Fruit fly (Drosophila melanogaster) whole organism, embryonic: ENCODE measurements around the gene Nct.

Experiments
- Antp ChIP-seq: fragments of 200-800 bp; sonication (Bioruptor generic); optimal IDR thresholded peaks from 3 replicates; lab custom pipeline; 2016; ENCODE audit warnings: missing biosample characterization, missing genetic modification characterization
- Awh ChIP-seq: fragments of 200-800 bp; sonication (Bioruptor generic); IDR thresholded peaks from 2 replicates; pipeline ENCODE4, ENCODE4 v1.3.6; 2022; ENCODE audit warnings: missing biosample characterization, missing genetic modification characterization
- CG10366 ChIP-seq: fragments of 200-800 bp; sonication (Bioruptor generic); IDR thresholded peaks from 2 replicates; pipeline ENCODE4 v1.3.6; 2022; ENCODE audit warnings: missing biosample characterization, missing genetic modification characterization
- CG10431 ChIP-seq: fragments of 200-800 bp; sonication (Bioruptor generic); optimal IDR thresholded peaks from 3 replicates; lab custom pipeline; 2018; ENCODE audit warnings: missing biosample characterization, mild to moderate bottlenecking, missing genetic modification characterization
- CG10959 ChIP-seq: fragments of 200-800 bp; sonication (Bioruptor generic); IDR thresholded peaks from 2 replicates; pipeline ENCODE4 v1.3.6; 2022; ENCODE audit warnings: missing biosample characterization, missing genetic modification characterization
- CG14050 ChIP-seq: fragments of 200-800 bp; sonication (Bioruptor generic); IDR thresholded peaks from 3 replicates; pipeline ENCODE4 v1.3.6; 2022; ENCODE audit warnings: missing biosample characterization, missing genetic modification characterization
- CG14860 ChIP-seq: fragments of 200-800 bp; sonication (Bioruptor generic); IDR thresholded peaks from 3 replicates; pipeline ENCODE4 v1.3.6; 2022; ENCODE audit warnings: missing biosample characterization, missing genetic modification characterization; ENCODE audit not compliant: partially characterized antibody
- CG15479 ChIP-seq: fragments of 200-800 bp; sonication (Bioruptor generic); optimal IDR thresholded peaks from 3 replicates; lab custom pipeline; 2019; ENCODE audit warnings: missing biosample characterization, mild to moderate bottlenecking, missing genetic modification characterization, moderate library complexity
- CG1792 ChIP-seq: fragments of 200-800 bp; sonication (Bioruptor generic); optimal IDR thresholded peaks from 2 replicates; lab custom pipeline; 2016; ENCODE audit warnings: missing biosample characterization, missing genetic modification characterization
- CG31365 ChIP-seq: fragments of 200-800 bp; sonication (Bioruptor generic); optimal IDR thresholded peaks from 2 replicates; lab custom pipeline; 2018; ENCODE audit warnings: missing biosample characterization, mild to moderate bottlenecking, missing genetic modification characterization
- CG6689 ChIP-seq: fragments of 200-800 bp; sonication (Bioruptor generic); IDR thresholded peaks from 2 replicates; pipeline ENCODE4 v1.3.6; 2022; ENCODE audit warnings: missing biosample characterization, missing genetic modification characterization
- CG6813 ChIP-seq: fragments of 200-800 bp; sonication (Bioruptor generic); optimal IDR thresholded peaks from 2 replicates; lab custom pipeline; 2017; ENCODE audit warnings: missing biosample characterization, missing genetic modification characterization, mild to moderate bottlenecking, moderate library complexity, missing genetic modification reagents
- CG7745 ChIP-seq: fragments of 200-800 bp; sonication (Bioruptor generic); optimal IDR thresholded peaks from 2 replicates; lab custom pipeline; 2018; ENCODE audit warnings: missing biosample characterization, mild to moderate bottlenecking, missing genetic modification characterization, moderate library complexity
- CG7839 ChIP-seq: fragments of 200-800 bp; sonication (Bioruptor generic); optimal IDR thresholded peaks from 3 replicates; lab custom pipeline; 2018; ENCODE audit warnings: missing biosample characterization, mild to moderate bottlenecking, missing genetic modification characterization, moderate library complexity
- CG7963 ChIP-seq: fragments of 200-800 bp; sonication (Bioruptor generic); IDR thresholded peaks from 3 replicates; pipeline ENCODE4 v1.3.6; 2022; ENCODE audit warnings: missing biosample characterization, missing genetic modification characterization; ENCODE audit not compliant: partially characterized antibody
- Chrac-16 ChIP-seq: fragments of 200-800 bp; sonication (Bioruptor generic); optimal IDR thresholded peaks from 3 replicates; lab custom pipeline; 2016; ENCODE audit warnings: missing biosample characterization, missing genetic modification characterization
- Drgx ChIP-seq: fragments of 200-800 bp; sonication (Bioruptor generic); IDR thresholded peaks from 2 replicates; pipeline ENCODE4 v1.3.6; 2022; ENCODE audit warnings: missing biosample characterization, missing genetic modification characterization
- Eip74EF ChIP-seq, 2 experiments: fragments of 200-800 bp in 1 of 2; fragments of >200 bp in 1 of 2; sonication (Bioruptor generic) in 1 of 2; optimal IDR thresholded peaks; 2 replicates each; lab custom pipeline; 2017 to 2019; ENCODE audit warnings: missing biosample characterization in 2 of 2, missing genetic modification characterization in 2 of 2, mild to moderate bottlenecking in 1 of 2, moderate library complexity in 1 of 2
- Hmr ChIP-seq: fragments of 200-800 bp; sonication (Bioruptor generic); optimal IDR thresholded peaks from 3 replicates; lab custom pipeline; 2017; ENCODE audit warnings: mild to moderate bottlenecking, missing biosample characterization, missing genetic modification reagents, missing genetic modification characterization
- Hr3 ChIP-seq: fragments of 200-800 bp; sonication (Bioruptor generic); optimal IDR thresholded peaks from 3 replicates; lab custom pipeline; 2016; ENCODE audit warnings: missing biosample characterization, missing genetic modification characterization
- MBD-R2 ChIP-seq: fragments of 200-800 bp; sonication (Bioruptor generic); IDR thresholded peaks from 2 replicates; pipeline ENCODE4 v1.3.6; 2022; ENCODE audit warnings: missing biosample characterization, missing genetic modification characterization
- Mad ChIP-seq: fragments of 200-800 bp; sonication (Bioruptor generic); optimal IDR thresholded peaks from 2 replicates; lab custom pipeline; 2016; ENCODE audit warnings: missing biosample characterization, missing genetic modification characterization
- NfI ChIP-seq: fragments of 200-800 bp; sonication (Bioruptor generic); optimal IDR thresholded peaks from 3 replicates; lab custom pipeline; 2018; ENCODE audit warnings: missing biosample characterization, mild to moderate bottlenecking, missing genetic modification characterization, moderate library complexity
- Rx ChIP-seq: fragments of 200-800 bp; sonication (Bioruptor generic); IDR thresholded peaks from 2 replicates; pipeline ENCODE4 v1.3.6; 2022; ENCODE audit warnings: missing biosample characterization, missing genetic modification characterization
- Stat92E ChIP-seq, 3 experiments: fragments of >200 bp in 2 of 3; fragments of 200-800 bp in 1 of 3; sonication (Bioruptor generic) in 1 of 3; optimal IDR thresholded peaks; 2 replicates each; lab custom pipeline; 2017 to 2019; ENCODE audit warnings: missing biosample characterization in 3 of 3, missing genetic modification characterization in 3 of 3, mild to moderate bottlenecking in 1 of 3, moderate library complexity in 1 of 3
- Vsx1 ChIP-seq: fragments of 200-800 bp; sonication (Bioruptor generic); optimal IDR thresholded peaks from 2 replicates; lab custom pipeline; 2017; ENCODE audit warnings: missing biosample characterization, mild to moderate bottlenecking, missing genetic modification characterization, missing genetic modification reagents
- cato ChIP-seq: fragments of 200-800 bp; sonication (Bioruptor generic); optimal IDR thresholded peaks from 2 replicates; lab custom pipeline; 2016; ENCODE audit warnings: missing biosample characterization, missing genetic modification characterization, borderline replicate concordance
- chn ChIP-seq: fragments of 200-800 bp; sonication (Bioruptor generic); optimal IDR thresholded peaks from 2 replicates; lab custom pipeline; 2016; ENCODE audit warnings: missing biosample characterization, missing genetic modification characterization
- dpn ChIP-seq, 2 experiments: fragments of 200-800 bp; sonication (Bioruptor generic); optimal IDR thresholded peaks; 3 replicates each; lab custom pipeline; 2016; ENCODE audit warnings: missing biosample characterization in 2 of 2, missing genetic modification characterization in 2 of 2
- en ChIP-seq: fragments of 200-800 bp; sonication (Bioruptor generic); optimal IDR thresholded peaks from 2 replicates; lab custom pipeline; 2016; ENCODE audit warnings: missing biosample characterization, missing genetic modification characterization
- fd102C ChIP-seq: fragments of 200-800 bp; sonication (Bioruptor generic); optimal IDR thresholded peaks from 2 replicates; lab custom pipeline; 2018; ENCODE audit warnings: missing biosample characterization, mild to moderate bottlenecking, missing genetic modification characterization, moderate library complexity
- klu ChIP-seq: fragments of 200-800 bp; sonication (Bioruptor generic); IDR thresholded peaks from 2 replicates; pipeline ENCODE4 v1.3.6; 2022; ENCODE audit warnings: missing biosample characterization, missing genetic modification characterization
- lmd ChIP-seq: fragments of 200-800 bp; sonication (Bioruptor generic); IDR thresholded peaks from 2 replicates; pipeline ENCODE4 v1.3.6; 2022; ENCODE audit warnings: missing biosample characterization, missing genetic modification characterization
- mirr ChIP-seq: fragments of 200-800 bp; sonication (Bioruptor generic); optimal IDR thresholded peaks from 3 replicates; lab custom pipeline; 2018; ENCODE audit warnings: missing biosample characterization, mild to moderate bottlenecking, missing genetic modification characterization
- nau ChIP-seq: fragments of 200-800 bp; sonication (Bioruptor generic); optimal IDR thresholded peaks from 3 replicates; lab custom pipeline; 2017; ENCODE audit warnings: missing biosample characterization, mild to moderate bottlenecking, missing genetic modification characterization, missing genetic modification reagents
- odd ChIP-seq: fragments of 200-800 bp; sonication (Bioruptor generic); optimal IDR thresholded peaks from 2 replicates; lab custom pipeline; 2017; ENCODE audit warnings: missing biosample characterization, mild to moderate bottlenecking, missing genetic modification characterization
- pfk ChIP-seq: fragments of 200-800 bp; sonication (Bioruptor generic); optimal IDR thresholded peaks from 2 replicates; lab custom pipeline; 2018; ENCODE audit warnings: missing biosample characterization, mild to moderate bottlenecking, missing genetic modification characterization, moderate library complexity
- psq ChIP-seq: fragments of 200-800 bp; sonication (Bioruptor generic); optimal IDR thresholded peaks from 2 replicates; lab custom pipeline; 2017; ENCODE audit warnings: missing biosample characterization, missing genetic modification characterization
- run ChIP-seq: fragments of 200-800 bp; sonication (Bioruptor generic); optimal IDR thresholded peaks from 3 replicates; lab custom pipeline; 2018; ENCODE audit warnings: missing biosample characterization, mild to moderate bottlenecking, missing genetic modification characterization
- schlank ChIP-seq: fragments of 200-800 bp; sonication (Bioruptor generic); optimal IDR thresholded peaks from 2 replicates; lab custom pipeline; 2018; ENCODE audit warnings: missing biosample characterization, mild to moderate bottlenecking, missing genetic modification characterization
- slp2 ChIP-seq: fragments of 200-800 bp; sonication (Bioruptor generic); optimal IDR thresholded peaks from 2 replicates; lab custom pipeline; 2016; ENCODE audit warnings: missing biosample characterization, missing genetic modification characterization
- so ChIP-seq: fragments of 200-800 bp; sonication (Bioruptor generic); IDR thresholded peaks from 3 replicates; pipeline ENCODE4 v1.3.6; 2022; ENCODE audit warnings: missing biosample characterization, missing genetic modification characterization
- sob ChIP-seq: fragments of 200-800 bp; sonication (Bioruptor generic); IDR thresholded peaks from 2 replicates; pipeline ENCODE4 v1.3.6; 2022; ENCODE audit warnings: missing biosample characterization, missing genetic modification characterization
- sqz ChIP-seq: fragments of 200-800 bp; sonication (Bioruptor generic); optimal IDR thresholded peaks from 3 replicates; lab custom pipeline; 2018; ENCODE audit warnings: missing biosample characterization, mild to moderate bottlenecking, missing genetic modification characterization
- tll ChIP-seq, 2 experiments: fragments of 200-800 bp in 1 of 2; fragments of >200 bp in 1 of 2; sonication (Bioruptor generic) in 1 of 2; optimal IDR thresholded peaks; 2 replicates each; lab custom pipeline; 2017 to 2019; ENCODE audit warnings: missing biosample characterization in 2 of 2, missing genetic modification characterization in 2 of 2, mild to moderate bottlenecking in 1 of 2, moderate library complexity in 1 of 2
- wek ChIP-seq: fragments of 200-800 bp; sonication (Bioruptor generic); optimal IDR thresholded peaks from 3 replicates; lab custom pipeline; 2018; ENCODE audit warnings: missing biosample characterization, mild to moderate bottlenecking, missing genetic modification characterization, moderate library complexity
- zen ChIP-seq: fragments of 200-800 bp; sonication (Bioruptor generic); optimal IDR thresholded peaks from 3 replicates; lab custom pipeline; 2018; ENCODE audit warnings: missing biosample characterization, mild to moderate bottlenecking, missing genetic modification characterization, moderate library complexity
- zfh2 ChIP-seq: fragments of 200-800 bp; sonication (Bioruptor generic); optimal IDR thresholded peaks from 2 replicates; lab custom pipeline; 2016; ENCODE audit warnings: missing biosample characterization, missing genetic modification characterization

Nct gene

DNA sequence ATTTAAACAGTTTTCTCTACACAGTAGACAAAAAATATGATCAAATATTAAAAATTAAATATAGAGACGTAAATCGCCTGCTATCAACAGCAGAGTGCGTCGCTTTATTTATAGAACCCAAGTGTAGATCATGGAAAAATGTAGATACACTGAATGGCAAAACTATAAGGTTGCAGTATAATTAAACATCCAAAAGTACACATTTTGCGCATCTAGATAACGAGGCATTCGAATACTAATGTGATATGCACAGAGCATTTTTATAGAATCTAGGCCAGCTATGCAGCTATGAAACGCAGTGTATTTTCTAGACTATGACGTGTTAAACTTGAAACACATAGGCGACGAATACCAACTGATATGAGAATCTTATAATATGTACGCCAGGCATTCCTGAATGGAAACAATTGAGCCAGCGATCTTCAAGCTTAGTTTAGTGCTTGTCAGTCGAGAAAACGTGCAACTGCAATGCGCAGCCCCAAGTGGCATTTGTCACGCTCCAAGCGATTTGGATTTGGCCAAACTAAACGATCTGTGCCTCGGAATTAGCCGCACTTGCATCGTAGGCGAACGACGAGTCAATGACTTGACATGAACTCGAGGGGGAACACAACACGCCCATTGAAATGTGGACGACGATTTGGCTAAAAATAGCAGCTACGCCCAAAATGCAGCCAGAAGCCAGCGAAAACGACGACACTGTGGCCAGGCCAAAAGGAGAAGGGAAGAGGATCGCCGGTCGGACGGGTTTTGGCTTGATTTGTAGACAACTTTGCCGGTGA is 40.4 kb upstream of the Nct start (continued):
- TF ChIP-seq psq (peak; percentile 31), Drgx (GFP tag; lab: Robert Waterston, UW) (peak; percentile 95), Rx (GFP tag; lab: Robert Waterston, UW) (peak; percentile 79), nau (GFP tag; lab: Kevin White, UChicago) (peak; percentile 76), CG10959 (GFP tag; lab: Robert Waterston, UW) (peak; percentile 58; the same call in 1 of the 2 replicates), CG14860 (GFP tag; lab: Robert Waterston, UW) (no peak), CG1792 (GFP tag; lab: Kevin White, UChicago) (peak; percentile 81), en (peak; percentile 63), cato (peak; percentile 65), sqz (GFP tag; lab: Kevin White, UChicago) (peak; percentile 43), CG14050 (GFP tag; lab: Robert Waterston, UW) (peak; percentile 74), CG6813 (GFP tag; lab: Kevin White, UChicago) (peak; percentile 90), Antp (GFP tag; lab: Kevin White, UChicago) (peak; percentile 79), Mad (peak; percentile 86), CG31365 (tag; lab: Kevin White, UChicago) (peak; percentile 74), CG15479 (GFP tag; lab: Kevin White, UChicago) (no peak), zfh2 (peak; percentile 89), chn (peak; percentile 75), Hmr (GFP tag; lab: Kevin White, UChicago) (peak; percentile 92), wek (GFP tag; lab: Kevin White, UChicago) (peak; percentile 77), Eip74EF (GFP tag; optimal IDR thresholded peaks at IDR 0.05; lab: Kevin White, UChicago) (peak in 1 of 2 experiments; percentile 81), so (GFP tag; lab: Robert Waterston, UW) (peak; percentile 88), NfI (GFP tag; lab: Kevin White, UChicago) (peak; percentile 93), tll (GFP tag; optimal IDR thresholded peaks at IDR 0.05; lab: Kevin White, UChicago) (no peak), MBD-R2 (GFP tag; lab: Robert Waterston, UW) (peak; percentile 68; the same call in 1 of the 2 replicates), pfk (no peak), lmd (GFP tag; lab: Robert Waterston, UW) (peak; percentile 92), sob (GFP tag; lab: Robert Waterston, UW) (peak; percentile 95), Vsx1 (peak; percentile 66), CG7963 (no peak), mirr (GFP tag; lab: Kevin White, UChicago) (peak; percentile 92), zen (peak; percentile 49), klu (GFP tag; lab: Robert Waterston, UW) (peak; percentile 68), run (peak; percentile 59), slp2 (peak; percentile 78), schlank (tag; lab: Kevin White, UChicago) (peak; percentile 91), fd102C (no peak), Chrac-16 (GFP tag; lab: Kevin White, UChicago) (peak; percentile 78), Awh (GFP tag; lab: Robert Waterston, UW) (peak; percentile 86), CG7745 (tag; lab: Kevin White, UChicago) (no peak), CG7839 (tag; lab: Kevin White, UChicago) (peak; percentile 92), CG10366 (GFP tag; lab: Robert Waterston, UW) (peak; percentile 89), CG10431 (GFP tag; lab: Kevin White, UChicago) (peak; percentile 54), dpn (GFP tag; optimal IDR thresholded peaks at IDR 0.05; lab: Kevin White, UChicago) (peak; percentile 84 to 93), CG6689 (GFP tag; lab: Robert Waterston, UW) (peak; percentile 88), odd (GFP tag; lab: Kevin White, UChicago) (peak; percentile 81), Hr3 (GFP tag; lab: Kevin White, UChicago) (peak; percentile 87), Stat92E (GFP tag; optimal IDR thresholded peaks at IDR 0.05; lab: Kevin White, UChicago) (peak in 1 of 3 experiments; percentile 6)
